Fruit fly (Drosophila melanogaster) whole organism: Measurements from ENCODE around the gene r.

Experiments
- Dll ChIP-seq: fragments of >200 bp; optimal IDR thresholded peaks from 2 replicates; lab custom pipeline; 2017
- psq ChIP-seq: fragments of >200 bp; optimal IDR thresholded peaks from 2 replicates; lab custom pipeline; 2017

- TF ChIP-seq psq (lab: Kevin White, UChicago) (no peak), Dll (lab: Kevin White, UChicago) (no peak)
These were observed 4.8 kb upstream of the r start for dm6 chrX:16650078-16651063.
